Fruit fly (Drosophila melanogaster) ovary, adult (tissue): Measurements from ENCODE around the gene CG14440.

ENCODE experiments used
- CG17801 ChIP-seq: fragments of 200-800 bp; optimal IDR thresholded peaks from 2 replicates; lab custom pipeline; 2019; ENCODE audit warnings: missing biosample characterization, mild to moderate bottlenecking, missing genetic modification characterization, moderate library complexity; ENCODE audit not compliant: partially characterized antibody

CG14440 gene

dm6 chrX:6678635-6679501, 19.5 kb downstream of the CG14440 start, which contains the start of gene ND-ASHI:
TSS of gene ND-ASHI (minus strand) at chrX:6679118.
- peak; percentile 88 for TF ChIP-seq CG17801 (GFP tag; lab: Kevin White, UChicago)

DNA sequence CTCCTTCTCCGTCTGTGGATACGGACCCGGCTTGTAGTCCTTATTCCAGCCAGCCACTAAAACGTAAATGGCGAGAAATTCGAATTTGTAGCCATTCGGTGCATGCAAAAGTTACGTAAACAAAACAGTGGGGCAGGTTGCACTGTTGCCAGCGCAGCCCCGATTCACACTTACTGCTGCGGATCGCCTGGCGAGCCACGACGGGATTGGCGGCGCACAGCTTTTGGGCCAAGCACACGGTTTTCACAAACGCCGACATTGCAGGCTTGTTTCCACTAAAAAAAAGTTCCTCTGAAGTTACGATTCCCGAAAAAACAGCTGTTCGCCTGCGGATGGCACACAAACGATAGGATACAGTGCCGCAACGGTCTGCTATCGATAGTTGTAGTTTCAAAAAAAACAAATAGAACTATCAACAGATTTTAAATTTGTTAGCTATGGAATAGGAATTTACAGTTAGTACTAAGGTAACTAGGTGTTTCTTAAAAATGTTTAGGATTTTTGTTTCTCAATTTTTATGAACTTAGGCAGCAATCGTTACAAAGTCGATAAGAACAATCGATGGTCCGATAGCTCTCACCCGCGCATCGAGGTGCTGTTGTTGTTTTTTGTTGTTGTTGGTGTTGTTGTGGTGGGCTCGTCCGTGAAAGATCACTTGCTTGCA, 20.4 kb downstream of the CG14440 start, which contains the start of gene Fum1:
Gene Fum1 (plus strand): TSS at position 599 of the 664 bp plus-strand sequence.
- TF ChIP-seq CG17801 (GFP tag; lab: Kevin White, UChicago), result peak; percentile 58

- TF ChIP-seq CG17801 (GFP tag; lab: Kevin White, UChicago), result no peak
Measured at dm6 chrX:6673637-6674487, 24.5 kb downstream of the CG14440 start, which contains the start of the genes CG3198 and Mcm6. TSS of gene CG3198 (minus strand) at chrX:6673973. TSS of gene Mcm6 (plus strand) at chrX:6674387.

DNA sequence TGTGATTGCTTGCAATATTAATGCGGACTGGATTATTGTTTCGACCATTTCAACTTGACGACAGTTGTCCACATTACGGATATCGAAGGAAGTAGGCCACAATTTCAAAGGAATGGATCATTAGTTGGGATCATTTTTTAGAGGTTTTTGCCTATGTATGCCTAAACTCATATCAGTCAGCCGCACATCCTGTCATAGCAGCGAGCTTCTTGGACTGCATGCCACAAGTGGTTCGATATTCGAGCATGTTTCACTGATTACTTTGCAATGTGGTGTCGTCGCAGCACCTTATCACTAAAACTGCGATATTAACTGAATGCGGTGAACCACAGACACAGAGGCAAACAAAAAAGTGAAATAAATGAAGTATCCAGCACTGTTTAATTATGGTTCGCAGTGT, 34.4 kb downstream of the CG14440 start:
- no peak for TF ChIP-seq CG17801 (GFP tag; lab: Kevin White, UChicago)

DNA sequence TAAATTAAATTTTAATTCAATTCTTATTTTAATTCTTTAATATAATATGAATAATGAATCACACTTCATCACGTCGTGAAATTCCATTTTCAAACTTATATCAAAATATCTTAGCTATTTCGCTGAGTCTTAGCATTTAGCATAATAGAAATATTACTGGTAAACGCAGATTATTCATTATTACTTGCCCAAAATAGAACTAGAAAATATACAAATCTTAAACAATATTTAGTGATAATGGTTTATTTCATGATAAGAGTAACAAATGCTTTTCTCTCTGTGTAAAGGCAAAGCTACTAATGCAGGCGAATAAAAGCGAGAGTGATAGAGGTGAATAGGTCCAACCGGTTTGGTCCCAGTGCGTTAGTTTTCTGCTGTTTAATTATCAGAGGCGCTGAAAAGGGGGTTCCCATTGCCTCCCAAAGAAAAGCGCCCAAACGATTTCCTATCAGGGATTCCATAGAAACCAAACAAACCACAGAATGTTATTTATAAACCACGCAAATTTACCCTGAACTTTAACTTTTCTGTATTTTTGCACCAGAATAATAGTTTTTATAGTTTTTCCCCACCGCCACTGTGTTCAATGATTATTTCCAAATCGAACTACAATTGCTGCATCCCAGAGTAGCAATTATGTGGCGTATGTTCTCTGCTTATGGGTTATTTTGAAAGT, 35.4 kb downstream of the CG14440 start:
- TF ChIP-seq CG17801 (GFP tag; lab: Kevin White, UChicago), result no peak

DNA sequence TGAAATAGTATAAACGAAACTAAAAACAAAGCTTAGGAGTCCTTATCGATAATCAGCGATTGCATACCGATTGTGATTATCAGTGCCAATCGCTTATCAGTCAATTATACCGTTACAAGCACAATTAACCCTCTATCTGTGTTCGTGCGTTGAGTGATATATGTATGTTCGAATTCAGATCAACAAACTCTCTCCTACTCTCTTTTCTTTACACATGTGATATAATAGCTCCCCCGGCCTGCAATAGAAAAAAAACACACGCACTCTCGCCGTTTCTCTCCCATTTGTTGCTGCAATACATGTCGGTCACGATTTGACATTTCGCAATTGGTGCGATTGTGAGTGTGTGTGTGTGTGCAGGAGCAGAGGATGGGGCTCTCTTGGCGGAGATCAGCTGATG, 36.0 kb downstream of the CG14440 start:
- no peak for TF ChIP-seq CG17801 (GFP tag; lab: Kevin White, UChicago)

dm6 chrX:6661880-6662279, 36.5 kb downstream of the CG14440 start:
- no peak for TF ChIP-seq CG17801 (GFP tag; lab: Kevin White, UChicago)

- no peak for TF ChIP-seq CG17801 (GFP tag; lab: Kevin White, UChicago)
Measured at dm6 chrX:6661392-6661837, 37.0 kb downstream of the CG14440 start, which contains the start of the genes CG3224 and Ctr1A. TSS of gene CG3224 (minus strand) at chrX:6661462. TSS of gene Ctr1A (plus strand) at chrX:6661647.

DNA sequence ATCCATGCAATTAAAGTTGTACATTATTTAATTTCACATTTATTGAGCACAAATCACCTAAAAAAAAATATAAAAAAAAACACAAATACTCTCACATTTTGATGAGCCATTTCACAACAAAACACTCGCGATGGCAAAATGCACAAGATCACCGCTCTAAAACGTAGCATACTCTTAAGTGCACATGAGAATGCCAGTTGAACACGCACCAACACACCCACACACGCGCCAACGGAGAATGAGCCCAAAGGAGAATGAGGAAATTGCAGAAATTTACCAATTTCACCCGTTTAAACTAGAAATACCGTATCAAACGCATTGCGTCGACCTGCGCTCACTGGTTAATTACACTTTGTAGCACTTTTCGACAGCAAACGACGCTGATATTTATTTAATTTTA, 38.4 kb downstream of the CG14440 start:
- no peak for TF ChIP-seq CG17801 (GFP tag; lab: Kevin White, UChicago)

DNA sequence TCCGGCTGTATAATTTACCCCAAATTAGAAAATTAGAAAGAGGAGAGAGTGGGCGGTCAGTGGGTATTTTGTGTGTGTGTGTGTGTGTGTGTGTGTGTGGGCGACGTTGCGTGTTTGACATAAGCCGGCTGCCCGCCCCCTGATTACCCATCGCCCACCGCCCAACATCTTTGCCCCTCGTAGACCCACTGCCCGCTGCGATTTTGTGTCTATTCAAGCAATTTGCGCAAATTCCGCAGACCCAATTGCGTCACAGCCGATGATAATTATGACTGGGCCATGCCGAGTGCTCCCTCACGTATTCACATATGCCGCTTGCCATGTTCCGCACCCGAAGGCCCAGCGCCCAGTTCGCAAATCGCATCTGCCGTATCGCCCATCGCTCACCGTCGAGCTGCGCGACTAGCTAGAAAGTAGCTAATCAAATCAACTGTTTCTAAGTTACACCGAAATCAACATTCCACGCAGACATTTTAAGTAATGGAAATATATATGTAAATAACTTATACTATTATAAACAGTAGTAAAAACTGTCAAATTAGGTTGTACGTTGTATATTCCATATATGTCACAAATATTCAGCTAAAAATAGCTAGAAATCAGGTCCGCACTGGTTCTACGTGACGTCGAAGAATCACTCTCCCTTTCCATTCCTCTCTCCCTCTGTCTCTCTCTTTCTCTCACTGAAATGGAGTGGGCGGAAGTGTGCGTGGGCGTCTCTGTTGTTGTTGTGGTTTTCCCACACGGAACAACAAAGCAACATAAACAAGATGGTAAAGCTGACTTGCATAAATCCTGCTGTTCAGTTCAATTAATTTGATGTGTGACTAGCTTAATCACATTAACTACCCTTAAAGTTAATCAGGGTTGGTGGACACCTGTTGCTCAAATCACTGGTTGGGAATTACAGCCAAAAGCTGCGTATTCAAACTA, 41.5 kb downstream of the CG14440 start:
- peak; percentile 78 for TF ChIP-seq CG17801 (GFP tag; lab: Kevin White, UChicago)

dm6 chrX:6656023-6656594, 42.3 kb downstream of the CG14440 start:
- TF ChIP-seq CG17801 (GFP tag; lab: Kevin White, UChicago), result peak; percentile 93

DNA sequence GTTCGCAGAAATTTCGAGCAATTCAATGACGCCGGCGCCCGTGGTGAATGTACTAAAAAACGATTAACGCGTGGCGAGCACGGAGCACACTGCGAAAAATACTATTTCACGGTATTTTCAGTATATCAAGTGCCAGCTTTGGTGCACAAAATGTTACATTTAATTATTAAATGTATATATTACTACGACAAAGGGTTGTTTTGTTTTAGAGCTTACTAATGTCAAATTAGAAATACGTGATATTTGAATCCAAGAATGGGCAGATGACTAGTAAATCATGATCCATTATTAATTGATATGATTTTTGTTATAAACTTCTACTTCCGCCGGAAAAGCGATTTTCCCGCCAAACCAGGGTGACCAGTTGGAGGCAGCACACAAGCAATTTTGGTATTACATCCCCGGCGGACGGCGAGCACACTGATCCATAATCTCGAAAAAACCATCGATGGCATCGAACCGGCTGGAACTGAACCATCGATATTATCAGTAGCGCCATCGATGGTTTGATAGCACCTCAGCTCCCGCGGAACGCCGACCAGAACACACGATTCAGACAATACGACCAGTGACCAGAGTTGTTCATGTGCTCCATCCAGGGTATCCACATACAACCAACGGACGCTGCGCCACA, 44.1 kb downstream of the CG14440 start, which contains the start of the genes CG3226 and Cdc7:
Gene CG3226 (minus strand): TSS at position 51 of the 634 bp plus-strand sequence.
Gene Cdc7 (plus strand): TSS at position 344 of the 634 bp plus-strand sequence.
- TF ChIP-seq CG17801 (GFP tag; lab: Kevin White, UChicago), result peak; percentile 78
